Fruit fly (Drosophila melanogaster) whole organism, embryonic: ENCODE results near the gene CG34148.

ENCODE experiments used
- Atf6 ChIP-seq: fragments of 200-800 bp; sonication (Bioruptor generic); IDR thresholded peaks from 2 replicates; pipeline ENCODE4 v1.3.6; 2022; ENCODE audit warnings: missing biosample characterization, missing genetic modification characterization
- Awh ChIP-seq: fragments of 200-800 bp; sonication (Bioruptor generic); IDR thresholded peaks from 2 replicates; pipeline ENCODE4, ENCODE4 v1.3.6; 2022; ENCODE audit warnings: missing biosample characterization, missing genetic modification characterization
- B-H1 ChIP-seq: fragments of 200-800 bp; sonication (Bioruptor generic); IDR thresholded peaks from 3 replicates; pipeline ENCODE4 v1.3.6; 2022; ENCODE audit warnings: missing biosample characterization, missing genetic modification characterization
- BEAF-32 ChIP-seq: fragments of 200-800 bp; sonication (Bioruptor generic); optimal IDR thresholded peaks from 3 replicates; lab custom pipeline; 2017; ENCODE audit warnings: missing biosample characterization, missing genetic modification characterization, mild to moderate bottlenecking, moderate library complexity, missing genetic modification reagents
- CG11398 ChIP-seq: fragments of 200-800 bp; sonication (Bioruptor generic); optimal IDR thresholded peaks from 2 replicates; lab custom pipeline; 2016; ENCODE audit warnings: missing biosample characterization, missing genetic modification characterization
- CG11696 ChIP-seq: fragments of 200-800 bp; sonication (Bioruptor generic); IDR thresholded peaks from 2 replicates; pipeline ENCODE4 v1.3.6; 2022; ENCODE audit warnings: missing biosample characterization, missing genetic modification characterization
- CG13775 ChIP-seq: fragments of 200-800 bp; sonication (Bioruptor generic); optimal IDR thresholded peaks from 3 replicates; lab custom pipeline; 2017; ENCODE audit warnings: missing biosample characterization, mild to moderate bottlenecking, missing genetic modification characterization
- CG14050 ChIP-seq: fragments of 200-800 bp; sonication (Bioruptor generic); IDR thresholded peaks from 3 replicates; pipeline ENCODE4 v1.3.6; 2022; ENCODE audit warnings: missing biosample characterization, missing genetic modification characterization
- CG14710 ChIP-seq: fragments of 200-800 bp; sonication (Bioruptor generic); optimal IDR thresholded peaks from 3 replicates; lab custom pipeline; 2019; ENCODE audit warnings: missing biosample characterization, mild to moderate bottlenecking, missing genetic modification characterization, moderate library complexity
- CG1647 ChIP-seq: fragments of 200-800 bp; sonication (Bioruptor generic); optimal IDR thresholded peaks from 3 replicates; lab custom pipeline; 2016; ENCODE audit warnings: missing biosample characterization, missing genetic modification characterization
- CG16813 ChIP-seq: fragments of 200-800 bp; sonication (Bioruptor generic); IDR thresholded peaks from 3 replicates; pipeline ENCODE4 v1.3.6; 2022; ENCODE audit warnings: missing biosample characterization, missing genetic modification characterization; ENCODE audit not compliant: partially characterized antibody
- CG17912 ChIP-seq: fragments of 200-800 bp; sonication (Bioruptor generic); optimal IDR thresholded peaks from 2 replicates; lab custom pipeline; 2018; ENCODE audit warnings: missing biosample characterization, mild to moderate bottlenecking, missing genetic modification characterization
- CG3726 ChIP-seq: fragments of 200-800 bp; sonication (Bioruptor generic); IDR thresholded peaks from 3 replicates; pipeline ENCODE4, ENCODE4 v1.3.6; 2022; ENCODE audit warnings: missing biosample characterization, missing genetic modification characterization
- CG3995 ChIP-seq: fragments of 200-800 bp; sonication (Bioruptor generic); optimal IDR thresholded peaks from 3 replicates; lab custom pipeline; 2016; ENCODE audit warnings: missing biosample characterization, missing genetic modification characterization
- CG6854 ChIP-seq: fragments of 200-800 bp; sonication (Bioruptor generic); optimal IDR thresholded peaks from 3 replicates; lab custom pipeline; 2017; ENCODE audit warnings: missing biosample characterization, mild to moderate bottlenecking, missing genetic modification characterization
- CG7963 ChIP-seq: fragments of 200-800 bp; sonication (Bioruptor generic); IDR thresholded peaks from 3 replicates; pipeline ENCODE4 v1.3.6; 2022; ENCODE audit warnings: missing biosample characterization, missing genetic modification characterization; ENCODE audit not compliant: partially characterized antibody
- CG8089 ChIP-seq: fragments of 200-800 bp; sonication (Bioruptor generic); optimal IDR thresholded peaks from 3 replicates; lab custom pipeline; 2016; ENCODE audit warnings: missing biosample characterization, missing genetic modification characterization
- CG8281 ChIP-seq: fragments of 200-800 bp; sonication (Bioruptor generic); optimal IDR thresholded peaks from 2 replicates; lab custom pipeline; 2018; ENCODE audit warnings: missing biosample characterization, mild to moderate bottlenecking, missing genetic modification characterization, moderate library complexity
- CG9727 ChIP-seq: fragments of 200-800 bp; sonication (Bioruptor generic); optimal IDR thresholded peaks from 3 replicates; lab custom pipeline; 2017; ENCODE audit warnings: missing biosample characterization, mild to moderate bottlenecking, missing genetic modification characterization
- Chrac-16 ChIP-seq: fragments of 200-800 bp; sonication (Bioruptor generic); optimal IDR thresholded peaks from 3 replicates; lab custom pipeline; 2016; ENCODE audit warnings: missing biosample characterization, missing genetic modification characterization
- Dref ChIP-seq: fragments of 200-800 bp; sonication (Bioruptor generic); IDR thresholded peaks from 2 replicates; pipeline ENCODE4 v1.3.6; 2022; ENCODE audit warnings: missing biosample characterization, missing genetic modification characterization
- Fer2 ChIP-seq: fragments of 200-800 bp; sonication (Bioruptor generic); optimal IDR thresholded peaks from 2 replicates; lab custom pipeline; 2018; ENCODE audit warnings: missing biosample characterization, mild to moderate bottlenecking, missing genetic modification characterization, moderate library complexity
- GATAe ChIP-seq: fragments of 200-800 bp; sonication (Bioruptor generic); conservative IDR thresholded peaks from 2 replicates; pipeline ENCODE4 v1.3.6; 2022; ENCODE audit warnings: missing biosample characterization, missing genetic modification characterization
- Gug ChIP-seq: fragments of 200-800 bp; sonication (Bioruptor generic); IDR thresholded peaks from 4 replicates; pipeline ENCODE4 v1.3.6; 2022; ENCODE audit warnings: missing biosample characterization, missing genetic modification characterization
- H15 ChIP-seq: fragments of 200-800 bp; sonication (Bioruptor generic); IDR thresholded peaks from 3 replicates; pipeline ENCODE4 v1.3.6; 2022; ENCODE audit warnings: missing biosample characterization, missing genetic modification characterization
- HmgZ ChIP-seq: fragments of 200-800 bp; sonication (Bioruptor generic); optimal IDR thresholded peaks from 2 replicates; lab custom pipeline; 2018; ENCODE audit warnings: missing biosample characterization, mild to moderate bottlenecking, missing genetic modification characterization
- Hmr ChIP-seq: fragments of 200-800 bp; sonication (Bioruptor generic); optimal IDR thresholded peaks from 3 replicates; lab custom pipeline; 2017; ENCODE audit warnings: mild to moderate bottlenecking, missing biosample characterization, missing genetic modification reagents, missing genetic modification characterization
- Hr3 ChIP-seq: fragments of 200-800 bp; sonication (Bioruptor generic); optimal IDR thresholded peaks from 3 replicates; lab custom pipeline; 2016; ENCODE audit warnings: missing biosample characterization, missing genetic modification characterization
- Jarid2 ChIP-seq: fragments of 200-800 bp; sonication (Bioruptor generic); optimal IDR thresholded peaks from 3 replicates; lab custom pipeline; 2017; ENCODE audit warnings: mild to moderate bottlenecking, missing biosample characterization, missing genetic modification reagents, missing genetic modification characterization
- Neu2 ChIP-seq: fragments of 200-800 bp; sonication (Bioruptor generic); optimal IDR thresholded peaks from 3 replicates; lab custom pipeline; 2016; ENCODE audit warnings: missing biosample characterization, missing genetic modification characterization, borderline replicate concordance
- Rx ChIP-seq: fragments of 200-800 bp; sonication (Bioruptor generic); IDR thresholded peaks from 2 replicates; pipeline ENCODE4 v1.3.6; 2022; ENCODE audit warnings: missing biosample characterization, missing genetic modification characterization
- Sox102F ChIP-seq: fragments of 200-800 bp; sonication (Bioruptor generic); optimal IDR thresholded peaks from 2 replicates; lab custom pipeline; 2018; ENCODE audit warnings: missing biosample characterization, mild to moderate bottlenecking, missing genetic modification characterization, moderate library complexity
- al ChIP-seq: fragments of 200-800 bp; sonication (Bioruptor generic); IDR thresholded peaks from 2 replicates; pipeline ENCODE4 v1.3.6; 2022; ENCODE audit warnings: missing biosample characterization, missing genetic modification characterization
- danr ChIP-seq: fragments of 200-800 bp; sonication (Bioruptor generic); IDR thresholded peaks from 2 replicates; pipeline ENCODE4 v1.3.6; 2022; ENCODE audit warnings: missing biosample characterization, missing genetic modification characterization
- dati ChIP-seq: fragments of 200-800 bp; sonication (Bioruptor generic); IDR thresholded peaks from 2 replicates; pipeline ENCODE4 v1.3.6; 2022; ENCODE audit warnings: missing biosample characterization, missing genetic modification characterization
- dm ChIP-seq: fragments of 200-800 bp; sonication (Bioruptor generic); optimal IDR thresholded peaks from 3 replicates; lab custom pipeline; 2016; ENCODE audit warnings: missing biosample characterization, missing genetic modification characterization
- dmrt99B ChIP-seq: fragments of 200-800 bp; sonication (Bioruptor generic); optimal IDR thresholded peaks from 2 replicates; lab custom pipeline; 2018; ENCODE audit warnings: missing biosample characterization, mild to moderate bottlenecking, missing genetic modification characterization, moderate library complexity
- fu2 ChIP-seq: fragments of 200-800 bp; sonication (Bioruptor generic); optimal IDR thresholded peaks from 2 replicates; lab custom pipeline; 2016; ENCODE audit warnings: missing biosample characterization, missing genetic modification characterization
- grn ChIP-seq: fragments of 200-800 bp; sonication (Bioruptor generic); optimal IDR thresholded peaks from 3 replicates; lab custom pipeline; 2017; ENCODE audit warnings: missing biosample characterization, missing genetic modification characterization
- jigr1 ChIP-seq: fragments of 200-800 bp; sonication (Bioruptor generic); IDR thresholded peaks from 3 replicates; pipeline ENCODE4 v1.3.6; 2022; ENCODE audit warnings: missing biosample characterization, missing genetic modification characterization
- lilli ChIP-seq: fragments of 200-800 bp; sonication (Bioruptor generic); optimal IDR thresholded peaks from 3 replicates; lab custom pipeline; 2016; ENCODE audit warnings: missing biosample characterization, missing genetic modification characterization
- lmd ChIP-seq: fragments of 200-800 bp; sonication (Bioruptor generic); IDR thresholded peaks from 2 replicates; pipeline ENCODE4 v1.3.6; 2022; ENCODE audit warnings: missing biosample characterization, missing genetic modification characterization
- luna ChIP-seq: fragments of 200-800 bp; sonication (Bioruptor generic); optimal IDR thresholded peaks from 2 replicates; lab custom pipeline; 2016; ENCODE audit warnings: missing biosample characterization, missing genetic modification characterization
- nom ChIP-seq: fragments of 200-800 bp; sonication (Bioruptor generic); optimal IDR thresholded peaks from 2 replicates; lab custom pipeline; 2017; ENCODE audit warnings: missing biosample characterization, missing genetic modification characterization, mild to moderate bottlenecking, moderate library complexity, missing genetic modification reagents
- pum ChIP-seq: fragments of 200-800 bp; sonication (Bioruptor generic); optimal IDR thresholded peaks from 2 replicates; lab custom pipeline; 2016; ENCODE audit warnings: missing biosample characterization, missing genetic modification characterization
- pzg ChIP-seq: fragments of 200-800 bp; sonication (Bioruptor generic); optimal IDR thresholded peaks from 3 replicates; lab custom pipeline; 2018; ENCODE audit warnings: missing biosample characterization, mild to moderate bottlenecking, missing genetic modification characterization, moderate library complexity
- salm ChIP-seq: fragments of 200-800 bp; sonication (Bioruptor generic); optimal IDR thresholded peaks from 2 replicates; lab custom pipeline; 2018; ENCODE audit warnings: missing biosample characterization, mild to moderate bottlenecking, missing genetic modification characterization
- schlank ChIP-seq: fragments of 200-800 bp; sonication (Bioruptor generic); optimal IDR thresholded peaks from 2 replicates; lab custom pipeline; 2018; ENCODE audit warnings: missing biosample characterization, mild to moderate bottlenecking, missing genetic modification characterization
- scrt ChIP-seq: fragments of 200-800 bp; sonication (Bioruptor generic); optimal IDR thresholded peaks from 2 replicates; lab custom pipeline; 2018; ENCODE audit warnings: missing biosample characterization, mild to moderate bottlenecking, missing genetic modification characterization, moderate library complexity
- trh ChIP-seq: fragments of 200-800 bp; sonication (Bioruptor generic); optimal IDR thresholded peaks from 2 replicates; lab custom pipeline; 2016; ENCODE audit warnings: missing biosample characterization, missing genetic modification characterization
- vfl ChIP-seq: fragments of 200-800 bp; sonication (Bioruptor generic); optimal IDR thresholded peaks from 2 replicates; lab custom pipeline; 2016; ENCODE audit warnings: missing biosample characterization, missing genetic modification characterization

CG34148 gene

dm6 chr3R:21852579-21853233 lies 25.8 kb downstream of the CG34148 start (continued):
- TF ChIP-seq al (no peak), CG11696 (GFP tag; lab: Robert Waterston, UW) (no peak), trh (no peak), Rx (no peak), B-H1 (GFP tag; lab: Robert Waterston, UW) (no peak), pzg (GFP tag; lab: Kevin White, UChicago) (no peak), Fer2 (tag; lab: Kevin White, UChicago) (no peak), Awh (no peak), H15 (GFP tag; lab: Robert Waterston, UW) (no peak), CG1647 (no peak), Hmr (GFP tag; lab: Kevin White, UChicago) (peak; percentile 51), CG16813 (GFP tag; lab: Robert Waterston, UW) (no peak), dati (GFP tag; lab: Robert Waterston, UW) (no peak), CG6854 (GFP tag; lab: Kevin White, UChicago) (no peak), Chrac-16 (GFP tag; lab: Kevin White, UChicago) (no peak), grn (GFP tag; lab: Kevin White, UChicago) (no peak), danr (GFP tag; lab: Robert Waterston, UW) (no peak), jigr1 (GFP tag; lab: Robert Waterston, UW) (no peak), CG11398 (no peak), lilli (peak; percentile 53), schlank (no peak), CG17912 (GFP tag; lab: Kevin White, UChicago) (no peak), Hr3 (GFP tag; lab: Kevin White, UChicago) (no peak), Dref (no peak), Sox102F (GFP tag; lab: Kevin White, UChicago) (no peak), vfl (GFP tag; lab: Kevin White, UChicago) (no peak), CG8089 (GFP tag; lab: Kevin White, UChicago) (no peak), dmrt99B (tag; lab: Kevin White, UChicago) (peak; percentile 29), Gug (no peak), HmgZ (tag; lab: Kevin White, UChicago) (no peak), CG7963 (GFP tag; lab: Robert Waterston, UW) (no peak), salm (no peak), fu2 (GFP tag; lab: Kevin White, UChicago) (no peak), lmd (0 out of 2 replicates have a peak, but pooled peaks have one; percentile 43), nom (GFP tag; lab: Kevin White, UChicago) (no peak), CG8281 (tag; lab: Kevin White, UChicago) (no peak), CG3726 (GFP tag; lab: Robert Waterston, UW) (no peak), pum (GFP tag; lab: Kevin White, UChicago) (no peak), Atf6 (GFP tag; lab: Robert Waterston, UW) (peak; percentile 59; the same call in 1 of the 2 replicates), CG13775 (GFP tag; lab: Kevin White, UChicago) (peak; percentile 15), dm (GFP tag; lab: Kevin White, UChicago) (no peak), GATAe (GFP tag; lab: Robert Waterston, UW) (no peak), Neu2 (GFP tag; lab: Kevin White, UChicago) (no peak), luna (GFP tag; lab: Kevin White, UChicago) (no peak), BEAF-32 (GFP tag; lab: Kevin White, UChicago) (no peak), scrt (GFP tag; lab: Kevin White, UChicago) (no peak), CG14710 (tag; lab: Kevin White, UChicago) (peak; percentile 4), Jarid2 (GFP tag; lab: Kevin White, UChicago) (no peak), CG9727 (GFP tag; lab: Kevin White, UChicago) (no peak), CG3995 (GFP tag; lab: Kevin White, UChicago) (no peak), CG14050 (GFP tag; lab: Robert Waterston, UW) (no peak)
